Fruit fly (Drosophila melanogaster) S2 (cell line): ENCODE results near the gene CG6041.

Experiments used
- CG8478 ChIP-seq: fragments of >200 bp; optimal IDR thresholded peaks from 2 replicates; lab custom pipeline; 2018
- CTCF ChIP-seq, 2 experiments: fragments of >200 bp; optimal IDR thresholded peaks; 2 replicates each; lab custom pipeline; 2018

- no peak for TF ChIP-seq CG8478 (lab: Kevin White, UChicago)
- TF ChIP-seq CTCF (optimal IDR thresholded peaks at IDR 0.05; lab: Kevin White, UChicago), result no peak
Observed at dm6 chrX:5955207-5955679, 7.3 kb downstream of the CG6041 start, which contains the start of gene CG6067.
